Fruit fly (Drosophila melanogaster) whole organism, embryonic: Measurements from ENCODE around the gene CG42699.

Experiments
- B-H1 ChIP-seq: fragments of 200-800 bp; sonication (Bioruptor generic); IDR thresholded peaks from 3 replicates; pipeline ENCODE4 v1.3.6; 2022; ENCODE audit warnings: missing biosample characterization, missing genetic modification characterization
- Bdp1 ChIP-seq: fragments of 200-800 bp; sonication (Bioruptor generic); optimal IDR thresholded peaks from 3 replicates; lab custom pipeline; 2016; ENCODE audit warnings: missing biosample characterization, missing genetic modification characterization
- CG1024 ChIP-seq: fragments of 200-800 bp; sonication (Bioruptor generic); IDR thresholded peaks from 2 replicates; pipeline ENCODE4 v1.3.6; 2022; ENCODE audit warnings: missing biosample characterization, missing genetic modification characterization
- CG12236 ChIP-seq: fragments of 200-800 bp; sonication (Bioruptor generic); optimal IDR thresholded peaks from 2 replicates; lab custom pipeline; 2016; ENCODE audit warnings: missing biosample characterization, missing genetic modification characterization
- CG12942 ChIP-seq: fragments of 200-800 bp; sonication (Bioruptor generic); optimal IDR thresholded peaks from 3 replicates; lab custom pipeline; 2016; ENCODE audit warnings: missing biosample characterization, missing genetic modification characterization
- CG13624 ChIP-seq: fragments of 200-800 bp; sonication (Bioruptor generic); optimal IDR thresholded peaks from 2 replicates; lab custom pipeline; 2016; ENCODE audit warnings: missing biosample characterization, missing genetic modification characterization
- CG13894 ChIP-seq: fragments of 200-800 bp; sonication (Bioruptor generic); optimal IDR thresholded peaks from 3 replicates; lab custom pipeline; 2018; ENCODE audit warnings: missing biosample characterization, mild to moderate bottlenecking, missing genetic modification characterization, moderate library complexity
- CG14014 ChIP-seq: fragments of 200-800 bp; sonication (Bioruptor generic); IDR thresholded peaks from 2 replicates; pipeline ENCODE4 v1.3.6; 2022; ENCODE audit warnings: missing biosample characterization, missing genetic modification characterization
- CG1602 ChIP-seq: fragments of 200-800 bp; sonication (Bioruptor generic); optimal IDR thresholded peaks from 3 replicates; lab custom pipeline; 2016; ENCODE audit warnings: missing biosample characterization, missing genetic modification characterization
- CG17829 ChIP-seq: fragments of 200-800 bp; optimal IDR thresholded peaks from 2 replicates; lab custom pipeline; 2019; ENCODE audit warnings: missing biosample characterization, mild to moderate bottlenecking, missing genetic modification characterization, moderate library complexity
- CG31224 ChIP-seq: fragments of 200-800 bp; sonication (Bioruptor generic); IDR thresholded peaks from 2 replicates; pipeline ENCODE4 v1.3.6; 2022; ENCODE audit warnings: missing biosample characterization, missing genetic modification characterization
- CG31441 ChIP-seq: fragments of 200-800 bp; sonication (Bioruptor generic); IDR thresholded peaks from 2 replicates; pipeline ENCODE4 v1.3.6; 2022; ENCODE audit warnings: missing biosample characterization, missing genetic modification characterization
- CG3726 ChIP-seq: fragments of 200-800 bp; sonication (Bioruptor generic); IDR thresholded peaks from 3 replicates; pipeline ENCODE4, ENCODE4 v1.3.6; 2022; ENCODE audit warnings: missing biosample characterization, missing genetic modification characterization
- CG3838 ChIP-seq: fragments of 200-800 bp; sonication (Bioruptor generic); optimal IDR thresholded peaks from 3 replicates; lab custom pipeline; 2016; ENCODE audit warnings: missing biosample characterization, missing genetic modification characterization
- CG3995 ChIP-seq: fragments of 200-800 bp; sonication (Bioruptor generic); optimal IDR thresholded peaks from 3 replicates; lab custom pipeline; 2016; ENCODE audit warnings: missing biosample characterization, missing genetic modification characterization
- CG4328 ChIP-seq: fragments of 200-800 bp; sonication (Bioruptor generic); optimal IDR thresholded peaks from 3 replicates; lab custom pipeline; 2017; ENCODE audit warnings: missing biosample characterization, missing genetic modification reagents, missing genetic modification characterization
- CG5245 ChIP-seq: fragments of 200-800 bp; sonication (Bioruptor generic); optimal IDR thresholded peaks from 3 replicates; lab custom pipeline; 2016; ENCODE audit warnings: missing biosample characterization, missing genetic modification characterization
- CG7786 ChIP-seq: fragments of 200-800 bp; sonication (Bioruptor generic); optimal IDR thresholded peaks from 2 replicates; lab custom pipeline; 2016; ENCODE audit warnings: missing biosample characterization, missing genetic modification characterization
- CG8924 ChIP-seq: fragments of 200-800 bp; optimal IDR thresholded peaks from 3 replicates; lab custom pipeline; 2019; ENCODE audit warnings: missing biosample characterization, mild to moderate bottlenecking, missing genetic modification characterization, moderate library complexity
- CHES-1-like ChIP-seq: fragments of 200-800 bp; sonication (Bioruptor generic); optimal IDR thresholded peaks from 2 replicates; lab custom pipeline; 2016; ENCODE audit warnings: missing biosample characterization, missing genetic modification characterization
- CrebB ChIP-seq: fragments of 200-800 bp; sonication (Bioruptor generic); optimal IDR thresholded peaks from 3 replicates; lab custom pipeline; 2018; ENCODE audit warnings: missing biosample characterization, mild to moderate bottlenecking, missing genetic modification characterization
- Doc2 ChIP-seq: fragments of 200-800 bp; sonication (Bioruptor generic); IDR thresholded peaks from 2 replicates; pipeline ENCODE4 v1.3.6; 2022; ENCODE audit warnings: missing biosample characterization, missing genetic modification characterization
- E2f1 ChIP-seq: fragments of 200-800 bp; sonication (Bioruptor generic); IDR thresholded peaks from 2 replicates; pipeline ENCODE4 v1.3.6; 2022; ENCODE audit warnings: missing biosample characterization, missing genetic modification characterization
- Gsc ChIP-seq: fragments of 200-800 bp; sonication (Bioruptor generic); IDR thresholded peaks from 2 replicates; pipeline ENCODE4 v1.3.6; 2022; ENCODE audit warnings: missing biosample characterization, missing genetic modification characterization
- H15 ChIP-seq: fragments of 200-800 bp; sonication (Bioruptor generic); IDR thresholded peaks from 3 replicates; pipeline ENCODE4 v1.3.6; 2022; ENCODE audit warnings: missing biosample characterization, missing genetic modification characterization
- HHEX ChIP-seq: fragments of 200-800 bp; sonication (Bioruptor generic); optimal IDR thresholded peaks from 3 replicates; lab custom pipeline; 2017; ENCODE audit warnings: missing biosample characterization, mild to moderate bottlenecking, missing genetic modification characterization, missing genetic modification reagents
- HLH3B ChIP-seq: fragments of 200-800 bp; sonication (Bioruptor generic); IDR thresholded peaks from 2 replicates; pipeline ENCODE4 v1.3.6; 2022; ENCODE audit warnings: missing biosample characterization, missing genetic modification characterization
- HLH4C ChIP-seq: fragments of 200-800 bp; sonication (Bioruptor generic); IDR thresholded peaks from 3 replicates; pipeline ENCODE4 v1.3.6; 2022; ENCODE audit warnings: missing biosample characterization, missing genetic modification characterization; ENCODE audit not compliant: partially characterized antibody
- MBD-R2 ChIP-seq: fragments of 200-800 bp; sonication (Bioruptor generic); IDR thresholded peaks from 2 replicates; pipeline ENCODE4 v1.3.6; 2022; ENCODE audit warnings: missing biosample characterization, missing genetic modification characterization
- MESR4 ChIP-seq: fragments of 200-800 bp; sonication (Bioruptor generic); optimal IDR thresholded peaks from 2 replicates; lab custom pipeline; 2018; ENCODE audit warnings: missing biosample characterization, mild to moderate bottlenecking, missing genetic modification characterization, moderate library complexity
- Nf-YA ChIP-seq: fragments of 200-800 bp; sonication (Bioruptor generic); IDR thresholded peaks from 2 replicates; pipeline ENCODE4 v1.3.6; 2022; ENCODE audit warnings: missing biosample characterization, missing genetic modification characterization
- Oli ChIP-seq: fragments of 200-800 bp; sonication (Bioruptor generic); optimal IDR thresholded peaks from 2 replicates; lab custom pipeline; 2018; ENCODE audit warnings: missing biosample characterization, mild to moderate bottlenecking, missing genetic modification characterization, moderate library complexity
- Rfx ChIP-seq: fragments of 200-800 bp; sonication (Bioruptor generic); IDR thresholded peaks from 2 replicates; pipeline ENCODE4 v1.3.6; 2022; ENCODE audit warnings: missing biosample characterization, missing genetic modification characterization
- Side ChIP-seq: fragments of 200-800 bp; sonication (Bioruptor generic); optimal IDR thresholded peaks from 2 replicates; lab custom pipeline; 2016; ENCODE audit warnings: missing biosample characterization, missing genetic modification characterization
- Sry-δ ChIP-seq: fragments of 200-800 bp; sonication (Bioruptor generic); optimal IDR thresholded peaks from 2 replicates; lab custom pipeline; 2016; ENCODE audit warnings: missing biosample characterization, missing genetic modification characterization
- Vsx1 ChIP-seq: fragments of 200-800 bp; sonication (Bioruptor generic); optimal IDR thresholded peaks from 2 replicates; lab custom pipeline; 2017; ENCODE audit warnings: missing biosample characterization, mild to moderate bottlenecking, missing genetic modification characterization, missing genetic modification reagents
- ato ChIP-seq: fragments of 200-800 bp; sonication (Bioruptor generic); IDR thresholded peaks from 2 replicates; pipeline ENCODE4 v1.3.6; 2022; ENCODE audit warnings: missing biosample characterization, missing genetic modification characterization; ENCODE audit not compliant: partially characterized antibody
- chm ChIP-seq: fragments of 200-800 bp; sonication (Bioruptor generic); IDR thresholded peaks from 2 replicates; pipeline ENCODE4 v1.3.6; 2022; ENCODE audit warnings: missing biosample characterization, missing genetic modification characterization
- danr ChIP-seq: fragments of 200-800 bp; sonication (Bioruptor generic); IDR thresholded peaks from 2 replicates; pipeline ENCODE4 v1.3.6; 2022; ENCODE audit warnings: missing biosample characterization, missing genetic modification characterization
- grau ChIP-seq: fragments of 200-800 bp; optimal IDR thresholded peaks from 3 replicates; lab custom pipeline; 2019; ENCODE audit warnings: missing biosample characterization, mild to moderate bottlenecking, missing genetic modification characterization, moderate library complexity
- her ChIP-seq: fragments of 200-800 bp; sonication (Bioruptor generic); optimal IDR thresholded peaks from 2 replicates; lab custom pipeline; 2016; ENCODE audit warnings: missing biosample characterization, missing genetic modification characterization
- org-1 ChIP-seq: fragments of 200-800 bp; sonication (Bioruptor generic); optimal IDR thresholded peaks from 2 replicates; lab custom pipeline; 2017; ENCODE audit warnings: missing biosample characterization, missing genetic modification characterization
- otp ChIP-seq: fragments of 200-800 bp; sonication (Bioruptor generic); IDR thresholded peaks from 3 replicates; pipeline ENCODE4, ENCODE4 v1.3.6; 2022; ENCODE audit warnings: missing biosample characterization, missing genetic modification characterization
- pho ChIP-seq: fragments of 200-800 bp; sonication (Bioruptor generic); optimal IDR thresholded peaks from 2 replicates; lab custom pipeline; 2016; ENCODE audit warnings: missing biosample characterization, missing genetic modification characterization
- prd ChIP-seq, 3 experiments: fragments of >200 bp in 2 of 3; fragments of 200-800 bp in 1 of 3; sonication (Bioruptor generic) in 1 of 3; optimal IDR thresholded peaks in 2 of 3; IDR thresholded peaks in 1 of 3; 2 replicates in 2 of 3; 3 replicates in 1 of 3; pipeline versions ENCODE4 v1.3.6 to Lab custom; 2017 to 2022; ENCODE audit warnings: missing biosample characterization in 1 of 3, missing genetic modification characterization in 1 of 3
- slbo ChIP-seq: fragments of 200-800 bp; sonication (Bioruptor generic); IDR thresholded peaks from 2 replicates; pipeline ENCODE4 v1.3.6; 2022; ENCODE audit warnings: missing biosample characterization, missing genetic modification characterization
- so ChIP-seq: fragments of 200-800 bp; sonication (Bioruptor generic); IDR thresholded peaks from 3 replicates; pipeline ENCODE4 v1.3.6; 2022; ENCODE audit warnings: missing biosample characterization, missing genetic modification characterization
- sr ChIP-seq: fragments of 200-800 bp; sonication (Bioruptor generic); IDR thresholded peaks from 3 replicates; pipeline ENCODE4 v1.3.6; 2022; ENCODE audit warnings: missing biosample characterization, missing genetic modification characterization
- ssp ChIP-seq: fragments of 200-800 bp; sonication (Bioruptor generic); IDR thresholded peaks from 2 replicates; pipeline ENCODE4 v1.3.6; 2022; ENCODE audit warnings: missing biosample characterization, missing genetic modification characterization
- toy ChIP-seq: fragments of 200-800 bp; sonication (Bioruptor generic); IDR thresholded peaks from 2 replicates; pipeline ENCODE4 v1.3.6; 2022; ENCODE audit warnings: missing biosample characterization, missing genetic modification characterization
- zfh2 ChIP-seq: fragments of 200-800 bp; sonication (Bioruptor generic); optimal IDR thresholded peaks from 2 replicates; lab custom pipeline; 2016; ENCODE audit warnings: missing biosample characterization, missing genetic modification characterization

The CG42699 gene

DNA sequence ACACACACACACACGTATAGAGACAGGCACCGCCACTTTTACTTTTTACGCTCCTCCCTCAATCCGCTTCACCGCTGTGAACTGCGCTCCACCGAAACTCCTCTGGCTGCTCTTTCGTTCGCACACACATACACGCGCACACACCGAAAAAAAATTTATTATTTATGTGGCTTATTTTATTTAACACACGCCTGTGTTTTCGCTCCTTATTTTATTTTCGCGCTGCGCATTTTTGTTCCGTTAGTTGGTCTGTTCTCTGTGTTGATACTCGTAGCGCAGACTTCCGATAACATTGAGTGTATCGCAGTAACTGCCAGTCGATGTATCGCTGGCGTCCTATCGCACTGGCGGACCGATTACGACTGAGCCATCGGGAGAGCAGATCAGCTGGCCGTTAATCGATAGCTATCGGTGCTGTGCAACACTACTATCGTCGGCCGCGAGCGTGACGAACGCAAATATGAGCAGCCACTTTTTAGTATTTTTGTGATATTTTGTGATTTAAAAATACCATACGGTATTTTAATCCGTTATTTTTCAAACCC lies 26.6 kb upstream of the CG42699 start, which contains the start of gene Snx27 (continued):
- TF ChIP-seq HLH4C (GFP tag; lab: Robert Waterston, UW) (peak; percentile 99), MESR4 (GFP tag; lab: Kevin White, UChicago) (peak; percentile 76), so (GFP tag; lab: Robert Waterston, UW) (peak; percentile 27; the same call in 1 of the 3 replicates), chm (peak; percentile 67), Oli (no peak), pho (GFP tag; lab: Kevin White, UChicago) (peak; percentile 73), Bdp1 (no peak), E2f1 (GFP tag; lab: Robert Waterston, UW) (0 out of 2 replicates have a peak, but pooled peaks have one; percentile 27), CG31441 (peak; percentile 39; the same call in 1 of the 2 replicates), HLH3B (peak; percentile 34; the same call in 1 of the 2 replicates), sr (GFP tag; lab: Robert Waterston, UW) (0 out of 3 replicates have a peak, but pooled peaks have one; percentile 32), CG3838 (GFP tag; lab: Kevin White, UChicago) (no peak), Vsx1 (GFP tag; lab: Kevin White, UChicago) (peak; percentile 14), B-H1 (GFP tag; lab: Robert Waterston, UW) (no peak), CG14014 (no peak; the same call in 1 of the 2 replicates), prd (optimal IDR thresholded peaks at IDR 0.05; lab: Kevin White, UChicago) (no peak), prd (GFP tag; IDR thresholded peaks at IDR 0.05; lab: Robert Waterston, UW) (peak; percentile 69), Rfx (GFP tag; lab: Robert Waterston, UW) (peak; percentile 79), CG1024 (no peak), toy (no peak), ssp (GFP tag; lab: Robert Waterston, UW) (peak; percentile 57), CHES-1-like (peak; percentile 70), CG12236 (no peak), Gsc (GFP tag; lab: Robert Waterston, UW) (no peak), her (peak; percentile 100), CG12942 (GFP tag; lab: Kevin White, UChicago) (no peak), CG17829 (peak; percentile 57), CG13624 (GFP tag; lab: Kevin White, UChicago) (peak; percentile 75), CG1602 (GFP tag; lab: Kevin White, UChicago) (no peak), CG8924 (tag; lab: Kevin White, UChicago) (peak; percentile 43), CG31224 (0 out of 2 replicates have a peak, but pooled peaks have one; percentile 19), CrebB (tag; lab: Kevin White, UChicago) (peak; percentile 26), Doc2 (no peak), Side (GFP tag; lab: Kevin White, UChicago) (peak; percentile 30), CG13894 (peak; percentile 48), CG4328 (no peak), zfh2 (GFP tag; lab: Kevin White, UChicago) (peak; percentile 63), CG3995 (peak; percentile 38), org-1 (GFP tag; lab: Kevin White, UChicago) (no peak), slbo (GFP tag; lab: Robert Waterston, UW) (peak; percentile 80), HHEX (no peak), MBD-R2 (peak; percentile 47), danr (GFP tag; lab: Robert Waterston, UW) (no peak), ato (GFP tag; lab: Robert Waterston, UW) (peak; percentile 100), CG5245 (GFP tag; lab: Kevin White, UChicago) (peak; percentile 24), grau (peak; percentile 55), otp (GFP tag; lab: Robert Waterston, UW) (peak; percentile 9; the same call in 1 of the 3 replicates), CG3726 (GFP tag; lab: Robert Waterston, UW) (no peak), Nf-YA (GFP tag; lab: Robert Waterston, UW) (no peak), CG7786 (peak; percentile 28), Sry-δ (GFP tag; lab: Kevin White, UChicago) (peak; percentile 96), H15 (GFP tag; lab: Robert Waterston, UW) (no peak)
